Worm (Caenorhabditis elegans) whole organism, midembryonic: ENCODE data around the gene C46C11.4.

ENCODE experiments used
- T22C8.4 ChIP-seq: fragments of 200-800 bp; sonication (Bioruptor generic); IDR thresholded peaks from 2 replicates; pipeline ENCODE4 v1.3.6; 2022; ENCODE audit warnings: missing genetic modification characterization, missing compliant biosample characterization
- flt-1 ChIP-seq: fragments of 200-800 bp; sonication (Bioruptor generic); IDR thresholded peaks from 2 replicates; pipeline ENCODE4 v1.3.6; 2022; ENCODE audit warnings: missing genetic modification characterization, missing compliant biosample characterization
- klf-2 ChIP-seq: fragments of 200-800 bp; sonication (Bioruptor generic); conservative IDR thresholded peaks from 2 replicates; pipeline ENCODE4 v1.3.6; 2022; ENCODE audit warnings: missing genetic modification reagents, missing genetic modification characterization, missing compliant biosample characterization
- med-1 ChIP-seq: sonication (generic microtip); optimal IDR thresholded peaks from 2 replicates; lab custom pipeline; 2017; ENCODE audit warnings: missing genetic modification characterization, mild to moderate bottlenecking, missing compliant biosample characterization, antibody characterized with exemption, missing genetic modification reagents; ENCODE audit not compliant: insufficient read depth
- ref-1 ChIP-seq: fragments of 200-800 bp; sonication (Bioruptor generic); conservative IDR thresholded peaks from 2 replicates; pipeline ENCODE4 v1.3.6; 2022; ENCODE audit warnings: missing genetic modification reagents, missing genetic modification characterization, missing compliant biosample characterization

- no peak for TF ChIP-seq ref-1 (GFP tag; lab: Robert Waterston, UW)
- no peak for TF ChIP-seq klf-2 (GFP tag; lab: Robert Waterston, UW)
- no peak for TF ChIP-seq flt-1 (GFP tag; lab: Robert Waterston, UW)
- TF ChIP-seq med-1 (GFP tag; lab: Kevin White, UChicago), result no peak
- TF ChIP-seq T22C8.4 (GFP tag; lab: Robert Waterston, UW), result no peak
These were observed 11.7 kb upstream of the C46C11.4 start for ce11 chrX:4658706-4659105.
